Worm (Caenorhabditis elegans): ENCODE measurements around the gene ard-1.

ce11 chrIV:11131268-11131667 lies at the start of gene ard-1:
- TF ChIP-seq madf-3 (GFP tag; IDR thresholded peaks at IDR 0.05) (0 out of 2 replicates have a peak, but pooled peaks have one; percentile 32), ccch-3 (GFP tag; optimal IDR thresholded peaks at IDR 0.05) (no peak), snpc-4 (GFP tag; optimal IDR thresholded peaks at IDR 0.05) (no peak), snpc-4 (tag; optimal IDR thresholded peaks at IDR 0.05) (no peak), B0019.2 (GFP tag; conservative IDR thresholded peaks at IDR 0.05) (no peak), tlf-1 (GFP tag; optimal IDR thresholded peaks at IDR 0.05) (no peak)

Data from whole organism, young adult.